Worm (Caenorhabditis elegans) whole organism, L3 larva: ENCODE measurements around the gene F59B10.2.

Experiments used
- R02D3.7 ChIP-seq: fragments of 150-350 bp; optimal IDR thresholded peaks from 2 replicates; lab custom pipeline; 2014; ENCODE audit warnings: missing biosample characterization, missing genetic modification characterization
- ZK546.5 ChIP-seq: sonication (generic microtip); optimal IDR thresholded peaks from 2 replicates; lab custom pipeline; 2017; ENCODE audit warnings: missing biosample characterization, missing genetic modification characterization
- aly-2 ChIP-seq: fragments of 150-350 bp; optimal IDR thresholded peaks from 2 replicates; lab custom pipeline; 2014; ENCODE audit warnings: missing biosample characterization, missing genetic modification characterization
- ama-1 ChIP-seq: fragments of 150-350 bp; optimal IDR thresholded peaks from 2 replicates; lab custom pipeline; 2018
- ceh-16 ChIP-seq: sonication (generic microtip); optimal IDR thresholded peaks from 2 replicates; lab custom pipeline; 2017; ENCODE audit warnings: missing biosample characterization, missing genetic modification characterization
- ceh-28 ChIP-seq: fragments of 150-350 bp; optimal IDR thresholded peaks from 2 replicates; lab custom pipeline; 2014; ENCODE audit warnings: missing biosample characterization, missing genetic modification reagents, missing genetic modification characterization
- ceh-82 ChIP-seq: fragments of 150-350 bp; optimal IDR thresholded peaks from 2 replicates; lab custom pipeline; 2014; ENCODE audit warnings: missing biosample characterization, missing genetic modification characterization
- ceh-9 ChIP-seq: sonication (generic microtip); optimal IDR thresholded peaks from 2 replicates; lab custom pipeline; 2018; ENCODE audit warnings: missing biosample characterization, missing genetic modification characterization
- daf-12 ChIP-seq: fragments of 150-350 bp; optimal IDR thresholded peaks from 2 replicates; lab custom pipeline; 2014; ENCODE audit warnings: missing biosample characterization, missing genetic modification reagents, missing genetic modification characterization
- egl-5 ChIP-seq: fragments of 150-350 bp; optimal IDR thresholded peaks from 2 replicates; lab custom pipeline; 2017; ENCODE audit warnings: missing biosample characterization, missing genetic modification reagents, missing genetic modification characterization, inconsistent platforms
- elt-1 ChIP-seq: fragments of 150-350 bp; optimal IDR thresholded peaks from 2 replicates; lab custom pipeline; 2014; ENCODE audit warnings: missing biosample characterization, missing genetic modification characterization
- elt-3 ChIP-seq, 3 experiments: fragments of 150-350 bp in 1 of 3; sonication (generic microtip) in 2 of 3; optimal IDR thresholded peaks; 2 replicates in 2 of 3; 4 replicates in 1 of 3; lab custom pipeline; 2014 to 2017; ENCODE audit warnings: missing biosample characterization in 3 of 3, missing genetic modification characterization in 3 of 3
- eor-1 ChIP-seq, 2 experiments: fragments of 150-350 bp; optimal IDR thresholded peaks; 2 replicates each; lab custom pipeline; 2014 to 2018; ENCODE audit warnings: missing biosample characterization in 2 of 2, missing genetic modification characterization in 2 of 2
- fkh-10 ChIP-seq: sonication (generic microtip); optimal IDR thresholded peaks from 2 replicates; lab custom pipeline; 2017; ENCODE audit warnings: missing biosample characterization, missing genetic modification reagents, missing genetic modification characterization
- fkh-2 ChIP-seq: fragments of 150-350 bp; optimal IDR thresholded peaks from 2 replicates; lab custom pipeline; 2014; ENCODE audit warnings: missing biosample characterization, missing genetic modification reagents, missing genetic modification characterization
- fos-1 ChIP-seq: fragments of 150-350 bp; optimal IDR thresholded peaks from 2 replicates; lab custom pipeline; 2014; ENCODE audit warnings: missing biosample characterization, missing genetic modification characterization
- hmg-11 ChIP-seq: sonication (generic microtip); optimal IDR thresholded peaks from 2 replicates; lab custom pipeline; 2016; ENCODE audit warnings: missing genetic modification characterization, missing compliant biosample characterization
- jun-1 ChIP-seq: fragments of 150-350 bp; optimal IDR thresholded peaks from 2 replicates; lab custom pipeline; 2014; ENCODE audit warnings: missing biosample characterization, missing genetic modification reagents, missing genetic modification characterization
- lin-15B ChIP-seq: fragments of 150-350 bp; optimal IDR thresholded peaks from 2 replicates; lab custom pipeline; 2014; ENCODE audit warnings: missing biosample characterization, missing genetic modification characterization
- lin-39 ChIP-seq: fragments of 150-350 bp; optimal IDR thresholded peaks from 2 replicates; lab custom pipeline; 2018; ENCODE audit warnings: missing biosample characterization, missing genetic modification reagents, missing genetic modification characterization
- lsy-12 ChIP-seq: sonication (generic microtip); optimal IDR thresholded peaks from 2 replicates; lab custom pipeline; 2016; ENCODE audit warnings: mild to moderate bottlenecking, missing genetic modification characterization, missing compliant biosample characterization
- mdl-1 ChIP-seq: fragments of 150-350 bp; optimal IDR thresholded peaks from 2 replicates; lab custom pipeline; 2014; ENCODE audit warnings: missing biosample characterization, missing genetic modification characterization
- nfya-1 ChIP-seq: sonication (generic microtip); optimal IDR thresholded peaks from 2 replicates; lab custom pipeline; 2017; ENCODE audit warnings: missing genetic modification characterization, mild to moderate bottlenecking, missing compliant biosample characterization, antibody characterized with exemption, moderate library complexity; ENCODE audit not compliant: insufficient read depth
- nhr-12 ChIP-seq: fragments of 150-350 bp; optimal IDR thresholded peaks from 2 replicates; lab custom pipeline; 2014; ENCODE audit warnings: missing biosample characterization, missing genetic modification characterization
- nhr-23 ChIP-seq: fragments of 150-350 bp; optimal IDR thresholded peaks from 2 replicates; lab custom pipeline; 2014; ENCODE audit warnings: missing biosample characterization, missing genetic modification reagents, missing genetic modification characterization
- nhr-237 ChIP-seq: fragments of 150-350 bp; optimal IDR thresholded peaks from 2 replicates; lab custom pipeline; 2014; ENCODE audit warnings: missing biosample characterization, missing genetic modification characterization
- nhr-25 ChIP-seq: sonication (generic microtip); optimal IDR thresholded peaks from 2 replicates; lab custom pipeline; 2017; ENCODE audit warnings: missing biosample characterization, missing genetic modification characterization
- nhr-28 ChIP-seq: fragments of 150-350 bp; optimal IDR thresholded peaks from 2 replicates; lab custom pipeline; 2014; ENCODE audit warnings: missing biosample characterization, missing genetic modification characterization
- nhr-43 ChIP-seq: sonication (generic microtip); optimal IDR thresholded peaks from 2 replicates; lab custom pipeline; 2016; ENCODE audit warnings: mild to moderate bottlenecking, missing genetic modification characterization, missing compliant biosample characterization; ENCODE audit not compliant: poor library complexity, severe bottlenecking
- nhr-76 ChIP-seq: fragments of 150-350 bp; sonication (generic microtip); optimal IDR thresholded peaks from 5 replicates; lab custom pipeline; 2014; ENCODE audit warnings: missing biosample characterization, missing genetic modification characterization
- nhr-77 ChIP-seq: fragments of 150-350 bp; optimal IDR thresholded peaks from 2 replicates; lab custom pipeline; 2014; ENCODE audit warnings: missing biosample characterization, missing genetic modification characterization
- pha-4 ChIP-seq: fragments of 150-350 bp; optimal IDR thresholded peaks from 2 replicates; lab custom pipeline; 2014; ENCODE audit warnings: missing biosample characterization, missing genetic modification reagents, missing genetic modification characterization
- tbx-2 ChIP-seq: sonication (generic microtip); optimal IDR thresholded peaks from 2 replicates; lab custom pipeline; 2016; ENCODE audit warnings: mild to moderate bottlenecking, missing genetic modification characterization, missing compliant biosample characterization
- unc-39 ChIP-seq: sonication (generic microtip); optimal IDR thresholded peaks from 4 replicates; lab custom pipeline; 2017; ENCODE audit warnings: missing biosample characterization, missing genetic modification characterization
- unc-62 ChIP-seq: fragments of 150-350 bp; sonication (generic microtip); optimal IDR thresholded peaks from 4 replicates; lab custom pipeline; 2014; ENCODE audit warnings: missing biosample characterization, missing genetic modification reagents, missing genetic modification characterization
- ztf-11 ChIP-seq: fragments of 150-350 bp; optimal IDR thresholded peaks from 2 replicates; lab custom pipeline; 2014; ENCODE audit warnings: missing biosample characterization, missing genetic modification characterization
- ztf-4 ChIP-seq: fragments of 150-350 bp; optimal IDR thresholded peaks from 2 replicates; lab custom pipeline; 2014; ENCODE audit warnings: missing biosample characterization, missing genetic modification characterization

F59B10.2 gene

ce11 chrII:10545924-10546783 lies 36.5 kb upstream of the F59B10.2 start:
- TF ChIP-seq ztf-4 (no peak), ceh-16 (tag; lab: Kevin White, UChicago) (no peak), nhr-237 (tag; lab: Kevin White, UChicago) (no peak), pha-4 (tag; lab: Kevin White, UChicago) (peak; percentile 3), nhr-43 (tag; lab: Kevin White, UChicago) (peak; percentile 37), mdl-1 (tag; lab: Kevin White, UChicago) (no peak), unc-62 (GFP tag; lab: Kevin White, UChicago) (no peak), nhr-28 (tag; lab: Kevin White, UChicago) (no peak), elt-1 (tag; lab: Kevin White, UChicago) (no peak), eor-1 (tag; optimal IDR thresholded peaks at IDR 0.05; lab: Kevin White, UChicago) (peak in 1 of 2 experiments; percentile 28), ama-1 (lab: Kevin White, UChicago) (peak; percentile 70), nfya-1 (tag; lab: Kevin White, UChicago) (peak; percentile 16), nhr-25 (no peak)

ce11 chrII:10545213-10545612 lies 35.6 kb upstream of the F59B10.2 start:
- no peak for TF ChIP-seq elt-1 (tag; lab: Kevin White, UChicago)
- TF ChIP-seq ama-1 (lab: Kevin White, UChicago), result peak; percentile 38
- TF ChIP-seq nhr-23 (tag; lab: Kevin White, UChicago), result no peak
- TF ChIP-seq fos-1 (tag; lab: Kevin White, UChicago), result no peak
- TF ChIP-seq nfya-1 (tag; lab: Kevin White, UChicago), result no peak
- TF ChIP-seq nhr-25, result peak; percentile 65
- TF ChIP-seq nhr-43 (tag; lab: Kevin White, UChicago), result peak; percentile 50

- TF ChIP-seq ztf-11 (tag; lab: Kevin White, UChicago) (no peak), ama-1 (lab: Kevin White, UChicago) (peak; percentile 95), tbx-2 (tag; lab: Kevin White, UChicago) (peak; percentile 1), ztf-4 (peak; percentile 26)
Measured at ce11 chrII:10544374-10544908, 34.8 kb upstream of the F59B10.2 start.

- TF ChIP-seq ama-1 (lab: Kevin White, UChicago), result peak; percentile 47
- TF ChIP-seq jun-1 (tag; lab: Kevin White, UChicago), result peak; percentile 9
- no peak for TF ChIP-seq nhr-43 (tag; lab: Kevin White, UChicago)
- peak in 1 of 3 experiments; percentile 11 for TF ChIP-seq elt-3 (tag; optimal IDR thresholded peaks at IDR 0.05; lab: Kevin White, UChicago)
- peak; percentile 7 for TF ChIP-seq elt-1 (tag; lab: Kevin White, UChicago)
- no peak for TF ChIP-seq egl-5 (tag; lab: Kevin White, UChicago)
- peak; percentile 8 for TF ChIP-seq nhr-25
- peak; percentile 27 for TF ChIP-seq pha-4 (tag; lab: Kevin White, UChicago)
Measured at ce11 chrII:10543457-10544137, 34.0 kb upstream of the F59B10.2 start.

- TF ChIP-seq aly-2 (tag; lab: Kevin White, UChicago) (no peak), nhr-77 (tag; lab: Kevin White, UChicago) (no peak), daf-12 (tag; lab: Kevin White, UChicago) (no peak), ceh-82 (tag; lab: Kevin White, UChicago) (no peak), mdl-1 (tag; lab: Kevin White, UChicago) (no peak), ztf-11 (tag; lab: Kevin White, UChicago) (no peak), lsy-12 (tag; lab: Kevin White, UChicago) (no peak), fkh-10 (GFP tag; lab: Kevin White, UChicago) (no peak), fkh-2 (no peak), ceh-28 (tag; lab: Kevin White, UChicago) (no peak), lin-39 (no peak), ceh-9 (tag; lab: Kevin White, UChicago) (no peak), nfya-1 (tag; lab: Kevin White, UChicago) (peak; percentile 40), nhr-12 (no peak), ZK546.5 (no peak), ama-1 (lab: Kevin White, UChicago) (peak; percentile 90), R02D3.7 (tag; lab: Kevin White, UChicago) (no peak), hmg-11 (no peak), pha-4 (tag; lab: Kevin White, UChicago) (no peak), jun-1 (tag; lab: Kevin White, UChicago) (peak; percentile 12), egl-5 (tag; lab: Kevin White, UChicago) (no peak), nhr-76 (tag; lab: Kevin White, UChicago) (no peak), fos-1 (tag; lab: Kevin White, UChicago) (no peak), lin-15B (no peak), unc-39 (tag; lab: Kevin White, UChicago) (no peak), nhr-237 (tag; lab: Kevin White, UChicago) (no peak)
Measured at ce11 chrII:10542654-10543456, 33.2 kb upstream of the F59B10.2 start.
